Worm (Caenorhabditis elegans): ENCODE data around the gene srx-118.
A peak's percentile ranks its signal among the peaks of the same experiment; 100 is the strongest.

The srx-118 gene

DNA sequence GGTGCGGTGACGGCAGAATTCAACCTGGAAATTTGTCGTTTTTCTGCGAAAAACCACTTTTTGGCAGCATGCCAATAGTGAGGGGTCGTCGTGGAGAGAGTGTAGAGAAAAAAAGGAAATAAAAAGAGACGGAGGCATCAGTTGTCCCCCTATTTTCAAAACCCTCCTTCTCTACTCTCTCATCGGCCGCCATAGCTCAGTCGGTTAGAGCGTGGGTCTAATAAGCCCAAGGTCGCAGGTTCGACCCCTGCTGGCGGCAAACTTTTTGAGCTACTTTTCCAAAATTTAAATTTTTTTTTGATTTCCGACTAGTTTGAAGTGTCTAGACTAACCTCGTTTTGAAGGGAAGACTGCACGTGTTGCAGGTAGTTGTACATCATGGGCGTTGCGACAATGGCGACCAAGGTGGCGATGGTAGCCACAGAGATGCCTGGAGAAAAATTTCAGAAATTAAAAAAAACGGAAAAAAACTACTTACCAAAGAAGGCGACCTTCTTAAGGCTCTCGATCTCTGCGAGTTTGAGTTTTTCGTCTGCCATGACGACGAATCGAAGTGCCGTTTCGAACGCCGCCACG is 31.0 kb upstream of the srx-118 start, which contains the start of gene col-85:
Gene col-85, minus strand, starts transcription at position 540 of the 576 bp plus-strand sequence.
- peak; percentile 80 for TF ChIP-seq ztf-26 (tag; optimal IDR thresholded peaks at IDR 0.05)
- TF ChIP-seq F22D6.2 (tag; optimal IDR thresholded peaks at IDR 0.05): peak; percentile 4
- no peak for TF ChIP-seq unc-62 (GFP tag; optimal IDR thresholded peaks at IDR 0.05)
- peak; percentile 45 for TF ChIP-seq mes-4 (tag; optimal IDR thresholded peaks at IDR 0.05)
- TF ChIP-seq attf-3 (GFP tag; conservative IDR thresholded peaks at IDR 0.05): peak; percentile 77
- peak; percentile 90 for TF ChIP-seq snpc-1.1 (tag; optimal IDR thresholded peaks at IDR 0.05; ENCODE audit: insufficient read depth)
- TF ChIP-seq let-607 (tag; optimal IDR thresholded peaks at IDR 0.05): peak; percentile 3 to 56
- TF ChIP-seq ets-4 (GFP tag; optimal IDR thresholded peaks at IDR 0.05): no peak
- TF ChIP-seq ztf-6 (GFP tag; IDR thresholded peaks at IDR 0.05): peak; percentile 81
- no peak for TF ChIP-seq cebp-1 (GFP tag; IDR thresholded peaks at IDR 0.05)
- TF ChIP-seq cebp-1 (tag; optimal IDR thresholded peaks at IDR 0.05): peak; percentile 81
- peak; percentile 36 for TF ChIP-seq ceh-27 (GFP tag; optimal IDR thresholded peaks at IDR 0.05)
- peak in 1 of 3 experiments; percentile 78 for TF ChIP-seq lin-35 (GFP tag; optimal IDR thresholded peaks at IDR 0.05)
- peak; percentile 67 for TF ChIP-seq hmg-20 (GFP tag; IDR thresholded peaks at IDR 0.05)
- peak; percentile 87 for TF ChIP-seq die-1 (tag; optimal IDR thresholded peaks at IDR 0.05)
- peak; percentile 75 for TF ChIP-seq B0336.3 (GFP tag; IDR thresholded peaks at IDR 0.05)
- TF ChIP-seq K11D2.4 (GFP tag; IDR thresholded peaks at IDR 0.05): peak; percentile 70
- TF ChIP-seq attf-5 (GFP tag; optimal IDR thresholded peaks at IDR 0.05): peak; percentile 84
- peak; percentile 93 for TF ChIP-seq ztf-25 (GFP tag; IDR thresholded peaks at IDR 0.05)
- TF ChIP-seq egl-18 (GFP tag; IDR thresholded peaks at IDR 0.05): 0 out of 2 replicates have a peak, but pooled peaks have one; percentile 50
- TF ChIP-seq T26A5.8 (tag; optimal IDR thresholded peaks at IDR 0.05): peak; percentile 49
- TF ChIP-seq F57A8.1 (GFP tag; optimal IDR thresholded peaks at IDR 0.05): peak; percentile 43
- TF ChIP-seq Y53F4B.3 (GFP tag; IDR thresholded peaks at IDR 0.05): no peak; the same call in 1 of the 2 replicates
- peak; percentile 55 for TF ChIP-seq ztf-3 (GFP tag; optimal IDR thresholded peaks at IDR 0.05)
- peak; percentile 76 to 91 for TF ChIP-seq rec-8 (tag; optimal IDR thresholded peaks at IDR 0.05)
- TF ChIP-seq nhr-179 (tag; optimal IDR thresholded peaks at IDR 0.05): peak; percentile 42
- TF ChIP-seq hlh-12 (tag; optimal IDR thresholded peaks at IDR 0.05): peak; percentile 65
- peak; percentile 5 for TF ChIP-seq gei-17 (GFP tag; optimal IDR thresholded peaks at IDR 0.05)
- TF ChIP-seq Y67H2A.10 (GFP tag; conservative IDR thresholded peaks at IDR 0.05): no peak
- TF ChIP-seq cebp-2 (GFP tag; IDR thresholded peaks at IDR 0.05): peak; percentile 77; the same call in 1 of the 2 replicates
- no peak for TF ChIP-seq ZK185.1 (tag; optimal IDR thresholded peaks at IDR 0.05; ENCODE audit: poor library complexity, severe bottlenecking)
- TF ChIP-seq attf-6 (GFP tag; IDR thresholded peaks at IDR 0.05): peak; percentile 56; the same call in 1 of the 2 replicates
- peak; percentile 17 for TF ChIP-seq zfh-2 (GFP tag; conservative IDR thresholded peaks at IDR 0.05)
- no peak for TF ChIP-seq tbx-9 (tag; optimal IDR thresholded peaks at IDR 0.05; ENCODE audit: borderline replicate concordance)
- TF ChIP-seq unc-130 (GFP tag; optimal IDR thresholded peaks at IDR 0.05): peak; percentile 62
- 0 out of 2 replicates have a peak, but pooled peaks have one; percentile 65 for TF ChIP-seq Y95B8A.8 (GFP tag; IDR thresholded peaks at IDR 0.05)
- peak; percentile 75 for TF ChIP-seq B0019.2 (GFP tag; conservative IDR thresholded peaks at IDR 0.05)
- no peak for TF ChIP-seq C17E4.6 (GFP tag; IDR thresholded peaks at IDR 0.05)
- peak; percentile 24 for TF ChIP-seq dpl-1 (GFP tag; optimal IDR thresholded peaks at IDR 0.05)
- TF ChIP-seq zim-3 (tag; optimal IDR thresholded peaks at IDR 0.05): peak; percentile 79
- TF ChIP-seq F23B12.7 (tag; optimal IDR thresholded peaks at IDR 0.05; ENCODE audit: insufficient read depth): peak; percentile 88
- peak; percentile 90 for TF ChIP-seq hmg-1.2 (GFP tag; IDR thresholded peaks at IDR 0.05)
- peak; percentile 53 for TF ChIP-seq F33H1.4 (GFP tag; IDR thresholded peaks at IDR 0.05)
- TF ChIP-seq nhr-90 (tag; optimal IDR thresholded peaks at IDR 0.05): peak; percentile 94
- TF ChIP-seq aptf-2 (GFP tag; conservative IDR thresholded peaks at IDR 0.05): 0 out of 2 replicates have a peak, but pooled peaks have one; percentile 34
- TF ChIP-seq repo-1 (tag; optimal IDR thresholded peaks at IDR 0.05): peak; percentile 50
- TF ChIP-seq Y79H2A.3 (GFP tag; conservative IDR thresholded peaks at IDR 0.05): no peak
